Fruit fly (Drosophila melanogaster) whole organism, wandering third instar larva: ENCODE results near the gene CG15597.

Experiments
- Abd-B ChIP-seq: fragments of >200 bp; optimal IDR thresholded peaks from 2 replicates; lab custom pipeline; 2017; ENCODE audit warnings: missing biosample characterization, missing genetic modification characterization
- CG9705 ChIP-seq: fragments of 200-800 bp; sonication (Bioruptor generic); optimal IDR thresholded peaks from 2 replicates; lab custom pipeline; 2018; ENCODE audit warnings: missing biosample characterization, mild to moderate bottlenecking, missing genetic modification characterization
- CrebA ChIP-seq: fragments of 200-800 bp; sonication (Bioruptor generic); optimal IDR thresholded peaks from 2 replicates; lab custom pipeline; 2016; ENCODE audit warnings: missing biosample characterization, mild to moderate bottlenecking, missing genetic modification characterization, borderline replicate concordance
- Dfd ChIP-seq: fragments of >200 bp; optimal IDR thresholded peaks from 2 replicates; lab custom pipeline; 2017; ENCODE audit warnings: missing biosample characterization, missing genetic modification characterization
- GATAd ChIP-seq: sonication (Bioruptor generic); optimal IDR thresholded peaks from 2 replicates; lab custom pipeline; 2016; ENCODE audit warnings: missing biosample characterization, missing genetic modification characterization
- HLH106 ChIP-seq: fragments of 200-800 bp; optimal IDR thresholded peaks from 3 replicates; lab custom pipeline; 2019; ENCODE audit warnings: missing biosample characterization, mild to moderate bottlenecking, missing genetic modification characterization, moderate library complexity
- Hnf4 ChIP-seq: fragments of 200-800 bp; sonication (Bioruptor generic); optimal IDR thresholded peaks from 2 replicates; lab custom pipeline; 2016; ENCODE audit warnings: missing biosample characterization, mild to moderate bottlenecking, missing genetic modification characterization
- Hr78 ChIP-seq: fragments of >200 bp; optimal IDR thresholded peaks from 2 replicates; lab custom pipeline; 2017; ENCODE audit warnings: missing biosample characterization, missing genetic modification characterization
- Hr83 ChIP-seq: fragments of 200-300 bp; sonication (Bioruptor generic); optimal IDR thresholded peaks from 2 replicates; lab custom pipeline; 2016; ENCODE audit warnings: missing biosample characterization, mild to moderate bottlenecking, missing genetic modification characterization, moderate library complexity; ENCODE audit not compliant: poor library complexity, severe bottlenecking
- Mio ChIP-seq: sonication (Bioruptor generic); optimal IDR thresholded peaks from 2 replicates; lab custom pipeline; 2016; ENCODE audit warnings: missing biosample characterization, missing genetic modification characterization
- Myc ChIP-seq: fragments of >200 bp; optimal IDR thresholded peaks from 2 replicates; lab custom pipeline; 2017
- N ChIP-seq: fragments of >200 bp; optimal IDR thresholded peaks from 2 replicates; lab custom pipeline; 2018; ENCODE audit warnings: missing biosample characterization, missing external identifiers, missing genetic modification characterization
- OdsH ChIP-seq: fragments of 200-800 bp; sonication (Bioruptor generic); optimal IDR thresholded peaks from 2 replicates; lab custom pipeline; 2016; ENCODE audit warnings: missing biosample characterization, mild to moderate bottlenecking, missing genetic modification characterization
- Rel ChIP-seq, 2 experiments: fragments of 200-800 bp; sonication (Bioruptor generic) in 1 of 2; optimal IDR thresholded peaks; 2 replicates in 1 of 2; 3 replicates in 1 of 2; lab custom pipeline; 2016 to 2019; ENCODE audit warnings: mild to moderate bottlenecking in 2 of 2, missing biosample characterization in 2 of 2, missing genetic modification characterization in 2 of 2, moderate library complexity in 1 of 2
- Sp1 ChIP-seq: fragments of 200-800 bp; sonication (Bioruptor generic); optimal IDR thresholded peaks from 3 replicates; lab custom pipeline; 2019; ENCODE audit warnings: missing biosample characterization, mild to moderate bottlenecking, missing genetic modification characterization, moderate library complexity
- Vsx2 ChIP-seq: fragments of 200-300, 225-300 bp; sonication (Bioruptor generic); optimal IDR thresholded peaks from 2 replicates; lab custom pipeline; 2018; ENCODE audit warnings: missing biosample characterization, missing genetic modification characterization; ENCODE audit not compliant: partially characterized antibody
- brk ChIP-seq: fragments of 200-800 bp; sonication (Bioruptor generic); optimal IDR thresholded peaks from 2 replicates; lab custom pipeline; 2016; ENCODE audit warnings: missing biosample characterization, mild to moderate bottlenecking, missing genetic modification characterization
- dl ChIP-seq, 2 experiments: fragments of 175-275, 200-275 bp in 1 of 2; fragments of 200-275 bp in 1 of 2; sonication (Bioruptor generic); optimal IDR thresholded peaks; lab custom pipeline; 2018; ENCODE audit warnings: mild to moderate bottlenecking in 2 of 2, missing biosample characterization in 2 of 2, missing genetic modification characterization in 2 of 2, moderate library complexity in 2 of 2; ENCODE audit not compliant: partially characterized antibody in 2 of 2, insufficient read depth in 1 of 2
- dsf ChIP-seq: sonication (Bioruptor generic); optimal IDR thresholded peaks from 2 replicates; lab custom pipeline; 2016; ENCODE audit warnings: missing biosample characterization, missing genetic modification characterization, borderline replicate concordance
- ey ChIP-seq: fragments of 200-800 bp; sonication (Bioruptor generic); optimal IDR thresholded peaks from 2 replicates; lab custom pipeline; 2016; ENCODE audit warnings: missing biosample characterization, missing genetic modification characterization
- foxo ChIP-seq, 2 experiments: fragments of 200-800 bp; sonication (Bioruptor generic); optimal IDR thresholded peaks; 2 replicates in 1 of 2; 3 replicates in 1 of 2; lab custom pipeline; 2016 to 2017; ENCODE audit warnings: missing biosample characterization in 2 of 2, missing genetic modification characterization in 2 of 2
- fru ChIP-seq: fragments of 200-800 bp; sonication (Bioruptor generic); optimal IDR thresholded peaks from 3 replicates; lab custom pipeline; 2016; ENCODE audit warnings: missing biosample characterization, mild to moderate bottlenecking, missing genetic modification characterization
- h ChIP-seq: fragments of 200-800 bp; sonication (Bioruptor generic); optimal IDR thresholded peaks from 3 replicates; lab custom pipeline; 2016; ENCODE audit warnings: missing biosample characterization, mild to moderate bottlenecking, missing genetic modification characterization
- jim ChIP-seq: fragments of 175-275, 200-325 bp; sonication (Bioruptor generic); optimal IDR thresholded peaks from 2 replicates; lab custom pipeline; 2016; ENCODE audit warnings: missing biosample characterization, mild to moderate bottlenecking, missing genetic modification characterization
- lola ChIP-seq: fragments of >200 bp; optimal IDR thresholded peaks from 2 replicates; lab custom pipeline; 2017; ENCODE audit warnings: missing biosample characterization, missing genetic modification characterization
- pan ChIP-seq: fragments of >200 bp; optimal IDR thresholded peaks from 2 replicates; lab custom pipeline; 2017
- psq ChIP-seq: fragments of 200-800 bp; sonication (Bioruptor generic); optimal IDR thresholded peaks from 3 replicates; lab custom pipeline; 2017; ENCODE audit warnings: missing biosample characterization, mild to moderate bottlenecking, missing genetic modification characterization, moderate library complexity
- rgr ChIP-seq: fragments of 200-800 bp; sonication (Bioruptor generic); optimal IDR thresholded peaks from 3 replicates; lab custom pipeline; 2016; ENCODE audit warnings: missing biosample characterization, mild to moderate bottlenecking, missing genetic modification characterization
- sage ChIP-seq: fragments of 200-800 bp; sonication (Bioruptor generic); optimal IDR thresholded peaks from 2 replicates; lab custom pipeline; 2016; ENCODE audit warnings: missing biosample characterization, mild to moderate bottlenecking, missing genetic modification characterization
- sv ChIP-seq: fragments of 200-800 bp; sonication (Bioruptor generic); optimal IDR thresholded peaks from 3 replicates; lab custom pipeline; 2016; ENCODE audit warnings: missing biosample characterization, missing genetic modification characterization
- tai ChIP-seq: sonication (Bioruptor generic); optimal IDR thresholded peaks from 2 replicates; lab custom pipeline; 2016; ENCODE audit warnings: missing biosample characterization, missing genetic modification characterization
- usp ChIP-seq: fragments of >200 bp; optimal IDR thresholded peaks from 2 replicates; lab custom pipeline; 2017; ENCODE audit warnings: missing biosample characterization, missing genetic modification characterization
- woc ChIP-seq: sonication (Bioruptor generic); optimal IDR thresholded peaks from 2 replicates; lab custom pipeline; 2016; ENCODE audit warnings: missing biosample characterization, mild to moderate bottlenecking, missing genetic modification characterization

Gene CG15597

dm6 chr3R:6269986-6270385 lies 15.0 kb downstream of the CG15597 start:
- no peak for TF ChIP-seq Hnf4 (GFP tag; lab: Kevin White, UChicago)
- no peak for TF ChIP-seq foxo (GFP tag; optimal IDR thresholded peaks at IDR 0.05; lab: Kevin White, UChicago)
- no peak for TF ChIP-seq Mio (GFP tag; lab: Kevin White, UChicago)
- no peak for TF ChIP-seq N (GFP tag; lab: Kevin White, UChicago)
- TF ChIP-seq dsf (GFP tag; lab: Kevin White, UChicago) = no peak
- TF ChIP-seq Abd-B (GFP tag; lab: Kevin White, UChicago) = no peak
- TF ChIP-seq psq (GFP tag; lab: Kevin White, UChicago) = no peak
- TF ChIP-seq rgr (GFP tag; lab: Kevin White, UChicago) = no peak
- no peak for TF ChIP-seq Dfd (GFP tag; lab: Kevin White, UChicago)
- no peak for TF ChIP-seq jim
- no peak for TF ChIP-seq lola (GFP tag; lab: Kevin White, UChicago)
- TF ChIP-seq CrebA = no peak
- no peak for TF ChIP-seq HLH106 (tag; lab: Kevin White, UChicago)

- TF ChIP-seq Hr83 (GFP tag; lab: Kevin White, UChicago) (no peak), HLH106 (tag; lab: Kevin White, UChicago) (no peak), usp (GFP tag; lab: Kevin White, UChicago) (no peak), ey (GFP tag; lab: Kevin White, UChicago) (no peak), fru (GFP tag; lab: Kevin White, UChicago) (no peak), Rel (GFP tag; optimal IDR thresholded peaks at IDR 0.05; lab: Kevin White, UChicago) (no peak), Rel (tag; optimal IDR thresholded peaks at IDR 0.05; lab: Kevin White, UChicago) (no peak), h (GFP tag; lab: Kevin White, UChicago) (no peak), CrebA (no peak)
Observed at dm6 chr3R:6268657-6269056, 16.3 kb downstream of the CG15597 start, which contains the start of gene Osi11. Osi11 (minus strand) TSS chr3R:6268757.

- TF ChIP-seq jim (no peak), pan (lab: Kevin White, UChicago) (no peak), GATAd (GFP tag; lab: Kevin White, UChicago) (no peak), N (GFP tag; lab: Kevin White, UChicago) (no peak), rgr (GFP tag; lab: Kevin White, UChicago) (no peak)
Observed at dm6 chr3R:6265890-6266289, 19.1 kb downstream of the CG15597 start, which contains the start of gene Osi10b. Osi10b (plus strand) TSS chr3R:6266190.

dm6 chr3R:6263658-6264057 lies 21.3 kb downstream of the CG15597 start, which contains the start of gene Osi10a:
Osi10a (plus strand) TSS chr3R:6263958.
- TF ChIP-seq brk = no peak
- no peak for TF ChIP-seq psq (GFP tag; lab: Kevin White, UChicago)
- TF ChIP-seq dsf (GFP tag; lab: Kevin White, UChicago) = no peak
- TF ChIP-seq Mio (GFP tag; lab: Kevin White, UChicago) = no peak
- no peak for TF ChIP-seq Hnf4 (GFP tag; lab: Kevin White, UChicago)
- TF ChIP-seq N (GFP tag; lab: Kevin White, UChicago) = no peak
- no peak for TF ChIP-seq jim
- no peak for TF ChIP-seq HLH106 (tag; lab: Kevin White, UChicago)
- no peak for TF ChIP-seq sage (GFP tag; lab: Kevin White, UChicago)
- TF ChIP-seq h (GFP tag; lab: Kevin White, UChicago) = no peak

dm6 chr3R:6259837-6260236 lies 25.2 kb downstream of the CG15597 start, which contains the start of gene Osi9:
Osi9 (plus strand) TSS chr3R:6260211.
- TF ChIP-seq Sp1 (GFP tag; lab: Kevin White, UChicago) (no peak), Rel (GFP tag; optimal IDR thresholded peaks at IDR 0.05; lab: Kevin White, UChicago) (no peak), Rel (tag; optimal IDR thresholded peaks at IDR 0.05; lab: Kevin White, UChicago) (no peak), foxo (GFP tag; optimal IDR thresholded peaks at IDR 0.05; lab: Kevin White, UChicago) (no peak), tai (GFP tag; lab: Kevin White, UChicago) (no peak), dsf (GFP tag; lab: Kevin White, UChicago) (no peak), Abd-B (GFP tag; lab: Kevin White, UChicago) (no peak), brk (no peak), CG9705 (GFP tag; lab: Kevin White, UChicago) (no peak), woc (GFP tag; lab: Kevin White, UChicago) (no peak), jim (no peak), dl (GFP tag; optimal IDR thresholded peaks at IDR 0.05; lab: Kevin White, UChicago; ENCODE audit: insufficient read depth in 1 of 2, partially characterized antibody in 2 of 2) (no peak), sv (GFP tag; lab: Kevin White, UChicago) (no peak), OdsH (GFP tag; lab: Kevin White, UChicago) (no peak), Mio (GFP tag; lab: Kevin White, UChicago) (no peak), rgr (GFP tag; lab: Kevin White, UChicago) (no peak), Hnf4 (GFP tag; lab: Kevin White, UChicago) (no peak), Vsx2 (no peak), Hr78 (GFP tag; lab: Kevin White, UChicago) (no peak), Myc (lab: Kevin White, UChicago) (no peak)
- TF ChIP-seq, all 38 proteins: peak for 0
